Worm (Caenorhabditis elegans): ENCODE data around the gene T19C4.24.

The T19C4.24 gene

DNA sequence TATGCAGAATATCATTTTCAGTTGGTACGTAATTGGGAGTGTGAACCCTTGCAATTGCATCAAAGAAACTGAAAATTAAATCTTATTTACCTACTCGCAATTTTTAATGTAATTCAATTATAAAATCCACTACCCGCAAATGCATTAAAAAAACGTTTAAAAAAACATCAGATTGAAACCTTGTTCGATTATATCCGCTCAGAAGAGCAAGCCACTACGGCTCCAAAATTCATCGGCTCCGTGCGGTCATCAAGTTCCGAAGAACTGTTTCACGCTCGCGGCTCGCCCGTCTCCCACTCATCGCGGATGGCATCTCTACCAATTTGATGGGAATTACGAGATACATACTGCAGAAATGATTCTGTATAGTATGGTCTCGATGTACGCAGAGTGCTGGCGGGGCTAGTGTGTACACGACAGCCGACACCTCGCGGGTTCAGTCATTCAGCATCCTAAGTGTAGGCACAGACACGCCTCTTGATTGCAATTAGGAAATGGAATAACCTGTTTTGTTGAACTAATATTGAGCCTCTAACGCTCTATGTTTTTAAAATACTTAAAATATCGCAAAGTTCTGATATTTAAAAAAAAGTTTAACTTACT, 28.6 kb upstream of the T19C4.24 start:
- TF ChIP-seq grh-1 (GFP tag; IDR thresholded peaks at IDR 0.05) (peak; percentile 68), swsn-7 (tag; optimal IDR thresholded peaks at IDR 0.05) (peak; percentile 47), snpc-4 (tag; optimal IDR thresholded peaks at IDR 0.05) (peak; percentile 96), nhr-77 (tag; optimal IDR thresholded peaks at IDR 0.05) (peak; percentile 21), efl-1 (optimal IDR thresholded peaks at IDR 0.05) (peak in 1 of 2 experiments; percentile 19), efl-1 (GFP tag; optimal IDR thresholded peaks at IDR 0.05 in 1 of 2) (peak in 1 of 2 experiments; percentile 72), nhr-47 (tag; optimal IDR thresholded peaks at IDR 0.05) (peak; percentile 39), elt-2 (tag; optimal IDR thresholded peaks at IDR 0.05) (peak; percentile 56), nhr-19 (GFP tag; conservative IDR thresholded peaks at IDR 0.05) (peak; percentile 71), nhr-71 (tag; optimal IDR thresholded peaks at IDR 0.05) (peak; percentile 69), rnt-1 (tag; optimal IDR thresholded peaks at IDR 0.05) (peak; percentile 60), lsy-2 (tag; optimal IDR thresholded peaks at IDR 0.05) (peak in 1 of 2 experiments; percentile 6), nhr-85 (tag) (peak; percentile 83), nhr-20 (tag; optimal IDR thresholded peaks at IDR 0.05) (peak; percentile 59), snu-23 (GFP tag; optimal IDR thresholded peaks at IDR 0.05) (peak; percentile 32), nhr-90 (tag; optimal IDR thresholded peaks at IDR 0.05; ENCODE audit: poor library complexity) (peak; percentile 67), lin-14 (GFP tag; optimal IDR thresholded peaks at IDR 0.05) (peak; percentile 32)

DNA sequence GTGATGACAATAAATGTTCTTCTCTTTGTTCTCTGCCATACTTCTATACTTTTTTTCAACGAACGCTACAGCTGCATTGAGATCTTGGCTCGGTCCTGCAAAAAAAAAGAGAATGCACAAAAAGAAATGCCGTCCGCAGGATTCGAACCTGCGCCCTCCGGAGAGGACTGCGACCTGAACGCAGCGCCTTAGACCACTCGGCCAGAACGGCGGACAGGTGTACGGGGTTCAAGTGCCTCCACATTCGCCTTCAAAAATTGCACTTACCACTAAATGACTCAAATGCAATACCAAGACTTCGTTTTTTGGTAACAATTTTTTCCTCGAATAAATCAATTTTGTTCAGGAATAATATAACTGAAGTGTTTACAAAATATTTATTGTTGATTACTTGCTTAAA, 27.9 kb upstream of the T19C4.24 start:
- TF ChIP-seq lin-14 (GFP tag; optimal IDR thresholded peaks at IDR 0.05) (peak; percentile 34), nhr-19 (GFP tag; conservative IDR thresholded peaks at IDR 0.05) (peak; percentile 41), swsn-7 (tag; optimal IDR thresholded peaks at IDR 0.05) (peak; percentile 5), elt-3 (tag; optimal IDR thresholded peaks at IDR 0.05) (no peak), lsy-2 (tag; optimal IDR thresholded peaks at IDR 0.05) (peak in 1 of 2 experiments; percentile 8), C04F5.9 (tag; optimal IDR thresholded peaks at IDR 0.05) (no peak), rnt-1 (tag; optimal IDR thresholded peaks at IDR 0.05) (peak; percentile 61), nhr-90 (tag; optimal IDR thresholded peaks at IDR 0.05; ENCODE audit: poor library complexity) (peak; percentile 23), ceh-88 (GFP tag; IDR thresholded peaks at IDR 0.05) (no peak), ceh-82 (tag; optimal IDR thresholded peaks at IDR 0.05) (no peak), lin-35 (GFP tag; optimal IDR thresholded peaks at IDR 0.05) (peak in 1 of 2 experiments; percentile 32), nhr-71 (tag; optimal IDR thresholded peaks at IDR 0.05) (peak; percentile 44), snpc-4 (tag; optimal IDR thresholded peaks at IDR 0.05) (peak; percentile 93), snu-23 (GFP tag; optimal IDR thresholded peaks at IDR 0.05) (peak; percentile 53), nhr-47 (tag; optimal IDR thresholded peaks at IDR 0.05) (peak; percentile 25), efl-1 (optimal IDR thresholded peaks at IDR 0.05) (peak in 1 of 2 experiments; percentile 2), efl-1 (GFP tag; optimal IDR thresholded peaks at IDR 0.05 in 1 of 2) (peak in 1 of 2 experiments; percentile 94), pqm-1 (tag; optimal IDR thresholded peaks at IDR 0.05) (no peak)

DNA sequence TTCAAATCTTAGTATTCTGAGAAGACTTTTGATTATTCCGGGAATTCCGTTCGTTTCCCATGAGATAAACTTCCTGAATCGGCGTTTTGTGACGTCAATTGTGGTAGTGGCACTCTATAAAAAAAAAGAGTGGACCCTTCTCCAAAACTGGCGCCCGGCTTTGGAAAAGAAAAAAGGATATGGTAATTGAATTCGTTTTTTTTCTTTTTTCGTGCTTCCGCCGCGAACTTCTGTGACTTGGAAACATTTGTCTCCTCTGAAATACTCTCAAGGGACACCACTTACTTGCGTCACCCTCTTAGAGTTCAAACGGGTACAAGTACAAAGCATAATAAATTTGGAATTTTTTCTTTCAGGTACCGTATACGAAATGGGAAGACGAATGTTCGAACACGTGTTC, 25.9 kb upstream of the T19C4.24 start:
- peak; percentile 5 for TF ChIP-seq nhr-71 (tag; optimal IDR thresholded peaks at IDR 0.05)
- TF ChIP-seq aha-1 (tag; optimal IDR thresholded peaks at IDR 0.05) = no peak
- TF ChIP-seq unc-130 (tag; optimal IDR thresholded peaks at IDR 0.05) = no peak
- TF ChIP-seq aly-2 (tag; optimal IDR thresholded peaks at IDR 0.05) = no peak
- TF ChIP-seq fkh-10 (GFP tag; optimal IDR thresholded peaks at IDR 0.05) = peak; percentile 54
- TF ChIP-seq lin-14 (GFP tag; optimal IDR thresholded peaks at IDR 0.05) = peak; percentile 53
- no peak for TF ChIP-seq irx-1 (tag; optimal IDR thresholded peaks at IDR 0.05)

DNA sequence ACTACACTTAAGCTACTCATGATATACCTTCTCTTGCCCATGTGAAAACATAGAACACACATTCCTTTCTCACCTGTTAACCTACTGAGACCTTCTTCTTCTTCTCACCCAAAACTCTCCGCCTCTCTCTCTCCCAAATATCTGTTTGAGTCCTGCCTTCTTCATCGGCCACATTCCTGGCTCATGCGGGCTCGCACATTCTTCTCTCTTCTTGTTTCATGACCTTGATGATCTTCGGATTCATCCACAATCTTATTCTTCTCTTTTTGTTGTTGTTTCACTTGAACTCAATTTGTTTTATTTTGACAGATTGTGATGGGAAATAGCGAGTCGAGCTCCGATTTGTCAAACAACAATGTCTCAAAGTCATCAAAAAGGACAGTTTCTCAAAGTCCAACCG, 25.1 kb upstream of the T19C4.24 start, which contains the start of gene T19C4.5:
T19C4.5 (plus strand) TSS at position 308 of the 400 bp plus-strand sequence.
- peak; percentile 8 for TF ChIP-seq rnt-1 (tag; optimal IDR thresholded peaks at IDR 0.05)
- no peak for TF ChIP-seq lin-14 (GFP tag; optimal IDR thresholded peaks at IDR 0.05)
- no peak for TF ChIP-seq C04F5.9 (tag; optimal IDR thresholded peaks at IDR 0.05)
- TF ChIP-seq fkh-10 (GFP tag; optimal IDR thresholded peaks at IDR 0.05) = peak; percentile 11
- no peak for TF ChIP-seq efl-1 (optimal IDR thresholded peaks at IDR 0.05)
- peak in 1 of 2 experiments; percentile 92 for TF ChIP-seq efl-1 (GFP tag; optimal IDR thresholded peaks at IDR 0.05 in 1 of 2)

DNA sequence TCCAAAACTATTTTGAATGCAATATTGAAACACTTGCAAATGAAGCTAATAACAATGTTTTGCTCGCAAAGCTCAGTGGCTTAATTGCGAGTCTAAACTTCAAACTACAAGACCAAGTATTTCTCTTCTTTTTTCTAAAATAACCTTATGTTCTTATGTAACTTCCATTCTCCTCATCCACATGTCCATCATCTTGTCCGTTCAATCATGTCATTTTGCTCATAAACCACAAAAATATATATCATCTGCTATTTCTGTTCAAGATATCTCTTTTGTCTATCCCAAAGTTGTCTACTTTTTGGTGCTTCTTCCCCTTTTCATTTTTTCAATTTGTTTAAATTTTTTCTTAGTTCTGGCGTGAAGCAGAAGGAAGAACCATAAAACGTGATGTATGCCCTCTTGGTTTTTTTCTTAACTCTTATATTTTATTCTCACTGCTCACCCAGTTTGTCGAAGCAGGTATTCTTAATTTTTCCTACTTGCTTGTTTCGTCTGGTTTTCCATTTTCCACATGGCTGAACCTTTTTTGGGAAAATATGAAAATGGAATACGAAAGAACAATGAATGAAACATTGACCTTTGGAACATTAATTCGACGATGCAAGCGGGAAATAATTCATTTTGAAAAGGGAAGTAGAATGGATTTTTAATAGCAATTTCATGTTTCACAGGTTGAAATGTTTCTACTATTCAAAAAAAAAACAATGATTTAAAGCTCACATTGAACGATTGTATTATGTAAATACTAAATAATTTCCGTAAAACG, 23.9 kb upstream of the T19C4.24 start:
- no peak for TF ChIP-seq C16A3.4 (tag; optimal IDR thresholded peaks at IDR 0.05)

Data from whole organism, L1 larva.